Worm (Caenorhabditis elegans): ENCODE measurements around the gene D2096.13.

DNA sequence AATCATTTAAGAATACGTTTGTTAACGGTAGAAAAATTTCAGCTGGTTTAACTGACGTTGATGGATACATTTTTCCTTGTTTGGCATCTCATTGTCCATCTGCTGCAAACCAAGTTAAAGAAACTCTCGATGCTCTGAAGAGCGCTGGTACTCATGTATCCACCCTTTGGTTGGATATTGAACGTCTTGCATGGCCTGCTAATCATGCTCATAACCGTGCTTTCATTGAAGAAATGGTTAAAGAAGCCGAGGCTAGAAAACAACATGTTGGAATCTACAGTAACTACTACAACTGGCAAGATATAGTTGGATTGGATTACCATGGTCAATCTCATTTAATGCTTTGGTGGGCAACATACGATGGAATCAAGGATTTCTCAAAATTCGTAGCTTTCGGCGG lies 25.4 kb downstream of the D2096.13 start:
- TF ChIP-seq lin-39 (tag; optimal IDR thresholded peaks at IDR 0.05) (no peak), nhr-11 (tag; optimal IDR thresholded peaks at IDR 0.05) (no peak), ZK546.5 (tag; optimal IDR thresholded peaks at IDR 0.05) (no peak), lin-13 (GFP tag; optimal IDR thresholded peaks at IDR 0.05) (no peak), unc-62 (GFP tag; optimal IDR thresholded peaks at IDR 0.05) (no peak), elt-3 (tag; optimal IDR thresholded peaks at IDR 0.05) (no peak), nhr-237 (tag; optimal IDR thresholded peaks at IDR 0.05) (no peak), R02D3.7 (tag; optimal IDR thresholded peaks at IDR 0.05) (no peak), crh-2 (tag; optimal IDR thresholded peaks at IDR 0.05) (no peak), aly-2 (tag; optimal IDR thresholded peaks at IDR 0.05) (no peak), nhr-6 (tag; optimal IDR thresholded peaks at IDR 0.05) (no peak), ama-1 (optimal IDR thresholded peaks at IDR 0.05) (no peak), fos-1 (tag; optimal IDR thresholded peaks at IDR 0.05) (no peak), unc-39 (tag; optimal IDR thresholded peaks at IDR 0.05) (no peak)
